Worm (Caenorhabditis elegans) whole organism, mixed stage, embryonic: ENCODE measurements around the gene K07C11.10.

Source experiments
- M03D4.4 ChIP-seq: sonication (generic microtip); optimal IDR thresholded peaks from 2 replicates; lab custom pipeline; 2017; ENCODE audit warnings: mild to moderate bottlenecking, missing genetic modification characterization, missing compliant biosample characterization
- bed-3 ChIP-seq: fragments of 200-800 bp; sonication (Bioruptor generic); optimal IDR thresholded peaks from 3 replicates; lab custom pipeline; 2018; ENCODE audit warnings: mild to moderate bottlenecking, missing genetic modification characterization, moderate library complexity, missing compliant biosample characterization
- blmp-1 ChIP-seq: fragments of 150-350 bp; optimal IDR thresholded peaks from 2 replicates; lab custom pipeline; 2014; ENCODE audit warnings: missing biosample characterization, missing genetic modification characterization
- ceh-43 ChIP-seq: fragments of 200-800 bp; sonication (Bioruptor generic); optimal IDR thresholded peaks from 2 replicates; lab custom pipeline; 2018; ENCODE audit warnings: mild to moderate bottlenecking, missing genetic modification characterization, moderate library complexity, missing compliant biosample characterization
- ceh-83 ChIP-seq: fragments of 200-800 bp; sonication (Bioruptor generic); optimal IDR thresholded peaks from 2 replicates; lab custom pipeline; 2018; ENCODE audit warnings: mild to moderate bottlenecking, missing genetic modification characterization, missing compliant biosample characterization
- ces-1 ChIP-seq: fragments of 150-350 bp; optimal IDR thresholded peaks from 2 replicates; lab custom pipeline; 2014; ENCODE audit warnings: missing biosample characterization, missing genetic modification reagents, missing genetic modification characterization
- drap-1 ChIP-seq: fragments of 200-800 bp; sonication (Bioruptor generic); optimal IDR thresholded peaks from 3 replicates; lab custom pipeline; 2018; ENCODE audit warnings: mild to moderate bottlenecking, missing genetic modification characterization, missing compliant biosample characterization
- elt-1 ChIP-seq: sonication (generic microtip); optimal IDR thresholded peaks from 2 replicates; lab custom pipeline; 2017; ENCODE audit warnings: missing genetic modification characterization, mild to moderate bottlenecking, missing compliant biosample characterization, antibody characterized with exemption, moderate library complexity, borderline replicate concordance; ENCODE audit not compliant: insufficient read depth
- elt-3 ChIP-seq: fragments of 150-350 bp; optimal IDR thresholded peaks from 2 replicates; lab custom pipeline; 2014; ENCODE audit warnings: missing biosample characterization, missing genetic modification characterization
- flh-1 ChIP-seq: fragments of 200-800 bp; sonication (Bioruptor generic); optimal IDR thresholded peaks from 2 replicates; lab custom pipeline; 2018; ENCODE audit warnings: mild to moderate bottlenecking, missing genetic modification characterization, moderate library complexity, missing compliant biosample characterization
- hlh-1 ChIP-seq: fragments of 150-350 bp; optimal IDR thresholded peaks from 2 replicates; lab custom pipeline; 2014; ENCODE audit warnings: missing biosample characterization, missing genetic modification reagents, missing genetic modification characterization
- lin-13 ChIP-seq: fragments of 150-350 bp; optimal IDR thresholded peaks from 2 replicates; lab custom pipeline; 2014; ENCODE audit warnings: missing biosample characterization, missing genetic modification characterization
- lin-32 ChIP-seq: fragments of 200-800 bp; sonication (Bioruptor generic); optimal IDR thresholded peaks from 2 replicates; lab custom pipeline; 2018; ENCODE audit warnings: mild to moderate bottlenecking, missing genetic modification characterization, missing compliant biosample characterization
- mab-5 ChIP-seq: fragments of 150-350 bp; optimal IDR thresholded peaks from 2 replicates; lab custom pipeline; 2014; ENCODE audit warnings: missing biosample characterization, missing genetic modification characterization
- mep-1 ChIP-seq: fragments of 150-350 bp; optimal IDR thresholded peaks from 2 replicates; lab custom pipeline; 2017; ENCODE audit warnings: missing biosample characterization, missing genetic modification reagents, missing genetic modification characterization, inconsistent platforms
- mls-2 ChIP-seq: sonication (generic microtip); optimal IDR thresholded peaks from 2 replicates; lab custom pipeline; 2016; ENCODE audit warnings: mild to moderate bottlenecking, missing genetic modification characterization, moderate library complexity, missing compliant biosample characterization
- nhr-12 ChIP-seq: fragments of 150-350 bp; optimal IDR thresholded peaks from 2 replicates; lab custom pipeline; 2014; ENCODE audit warnings: missing biosample characterization, missing genetic modification characterization
- nhr-2 ChIP-seq: fragments of 150-350 bp; optimal IDR thresholded peaks from 2 replicates; lab custom pipeline; 2014; ENCODE audit warnings: missing biosample characterization, missing genetic modification characterization
- nhr-237 ChIP-seq: fragments of 150-350 bp; optimal IDR thresholded peaks from 2 replicates; lab custom pipeline; 2014; ENCODE audit warnings: missing biosample characterization, missing genetic modification characterization
- nhr-28 ChIP-seq: fragments of 150-350 bp; optimal IDR thresholded peaks from 2 replicates; lab custom pipeline; 2014; ENCODE audit warnings: missing biosample characterization, missing genetic modification characterization
- nhr-76 ChIP-seq: sonication (generic microtip); optimal IDR thresholded peaks from 2 replicates; lab custom pipeline; 2017; ENCODE audit warnings: missing biosample characterization, missing genetic modification characterization
- sem-2 ChIP-seq: fragments of 200-800 bp; sonication (Bioruptor generic); optimal IDR thresholded peaks from 2 replicates; lab custom pipeline; 2018; ENCODE audit warnings: mild to moderate bottlenecking, missing genetic modification characterization, missing compliant biosample characterization
- snpc-4 ChIP-seq: fragments of 150-350 bp; optimal IDR thresholded peaks from 2 replicates; lab custom pipeline; 2014; ENCODE audit warnings: missing biosample characterization, missing genetic modification characterization
- sptf-1 ChIP-seq: sonication (generic microtip); optimal IDR thresholded peaks from 2 replicates; lab custom pipeline; 2017; ENCODE audit warnings: mild to moderate bottlenecking, missing genetic modification characterization, moderate library complexity, missing compliant biosample characterization
- tbx-8 ChIP-seq: fragments of 200-800 bp; sonication (Bioruptor generic); optimal IDR thresholded peaks from 2 replicates; lab custom pipeline; 2018; ENCODE audit warnings: mild to moderate bottlenecking, missing genetic modification characterization, moderate library complexity, missing compliant biosample characterization
- unc-120 ChIP-seq: sonication (generic microtip); optimal IDR thresholded peaks from 2 replicates; lab custom pipeline; 2017; ENCODE audit warnings: missing genetic modification characterization, missing compliant biosample characterization; ENCODE audit not compliant: poor library complexity, severe bottlenecking
- unc-39 ChIP-seq: fragments of 150-350 bp; optimal IDR thresholded peaks from 2 replicates; lab custom pipeline; 2014; ENCODE audit warnings: missing biosample characterization, missing genetic modification characterization
- unc-62 ChIP-seq: fragments of 150-350 bp; optimal IDR thresholded peaks from 2 replicates; lab custom pipeline; 2014; ENCODE audit warnings: missing biosample characterization, missing genetic modification reagents, missing genetic modification characterization
- zip-8 ChIP-seq: fragments of 150-350 bp; optimal IDR thresholded peaks from 2 replicates; lab custom pipeline; 2014; ENCODE audit warnings: missing biosample characterization, missing genetic modification characterization
- ztf-11 ChIP-seq: fragments of 150-350 bp; optimal IDR thresholded peaks from 2 replicates; lab custom pipeline; 2014; ENCODE audit warnings: missing biosample characterization, missing genetic modification characterization

K07C11.10 gene

ce11 chrV:8245457-8245856 lies 18.7 kb upstream of the K07C11.10 start, which contains the start of gene C16D9.5:
TSS of gene C16D9.5 (minus strand) at chrV:8245557.
- no peak for TF ChIP-seq nhr-2 (tag; lab: Kevin White, UChicago)
- TF ChIP-seq lin-32 (GFP tag; lab: Kevin White, UChicago) = no peak
- no peak for TF ChIP-seq nhr-237 (tag; lab: Kevin White, UChicago)
- TF ChIP-seq unc-120 (tag; lab: Kevin White, UChicago) = no peak
- no peak for TF ChIP-seq flh-1
- TF ChIP-seq mls-2 (tag; lab: Kevin White, UChicago) = no peak
- TF ChIP-seq drap-1 (GFP tag; lab: Kevin White, UChicago) = no peak
- TF ChIP-seq bed-3 = no peak
- TF ChIP-seq snpc-4 (tag; lab: Kevin White, UChicago) = no peak
- TF ChIP-seq elt-1 (tag; lab: Kevin White, UChicago) = no peak
- TF ChIP-seq blmp-1 (tag; lab: Kevin White, UChicago) = no peak
- no peak for TF ChIP-seq tbx-8 (GFP tag; lab: Kevin White, UChicago)
- TF ChIP-seq mab-5 = no peak
- TF ChIP-seq mep-1 (tag; lab: Kevin White, UChicago) = no peak
- TF ChIP-seq zip-8 = no peak
- TF ChIP-seq nhr-12 (tag; lab: Kevin White, UChicago) = no peak
- no peak for TF ChIP-seq nhr-28 (tag; lab: Kevin White, UChicago)
- no peak for TF ChIP-seq ces-1 (GFP tag; lab: Kevin White, UChicago)
- no peak for TF ChIP-seq lin-13
- no peak for TF ChIP-seq nhr-76 (tag; lab: Kevin White, UChicago)

ce11 chrV:8243201-8243600 lies 16.5 kb upstream of the K07C11.10 start:
- TF ChIP-seq snpc-4 (tag; lab: Kevin White, UChicago) (no peak), ces-1 (GFP tag; lab: Kevin White, UChicago) (no peak), flh-1 (no peak), blmp-1 (tag; lab: Kevin White, UChicago) (no peak), ceh-43 (GFP tag; lab: Kevin White, UChicago) (no peak), nhr-12 (tag; lab: Kevin White, UChicago) (no peak)
- TF ChIP-seq, all 35 proteins: peak for 0

- TF ChIP-seq mep-1 (tag; lab: Kevin White, UChicago) (no peak), bed-3 (no peak), lin-13 (no peak), ceh-83 (GFP tag; lab: Kevin White, UChicago) (no peak), M03D4.4 (tag; lab: Kevin White, UChicago) (no peak), sem-2 (GFP tag; lab: Kevin White, UChicago) (no peak), elt-3 (no peak), zip-8 (no peak), nhr-76 (tag; lab: Kevin White, UChicago) (no peak), unc-39 (no peak)
Observed at ce11 chrV:8242798-8243197, 16.1 kb upstream of the K07C11.10 start, which contains the start of gene C16D9.4. TSS of gene C16D9.4 (minus strand) at chrV:8242898.

ce11 chrV:8239928-8240327 lies 13.2 kb upstream of the K07C11.10 start, which contains the start of gene C16D9.3:
TSS of gene C16D9.3 (minus strand) at chrV:8240028.
- TF ChIP-seq sem-2 (GFP tag; lab: Kevin White, UChicago) (no peak), sptf-1 (tag; lab: Kevin White, UChicago) (no peak)
- TF ChIP-seq, all 35 proteins: peak for 0

ce11 chrV:8238290-8238689 lies 11.6 kb upstream of the K07C11.10 start, which contains the start of gene rol-3:
TSS of gene rol-3 (minus strand) at chrV:8238409.
- no peak for TF ChIP-seq hlh-1 (tag; lab: Kevin White, UChicago)
- no peak for TF ChIP-seq ceh-83 (GFP tag; lab: Kevin White, UChicago)
- no peak for TF ChIP-seq lin-32 (GFP tag; lab: Kevin White, UChicago)
- TF ChIP-seq bed-3 = no peak
- no peak for TF ChIP-seq blmp-1 (tag; lab: Kevin White, UChicago)
- no peak for TF ChIP-seq flh-1
- no peak for TF ChIP-seq unc-120 (tag; lab: Kevin White, UChicago)
- no peak for TF ChIP-seq zip-8
- TF ChIP-seq ztf-11 (tag; lab: Kevin White, UChicago) = no peak
- TF ChIP-seq elt-3 = no peak
- no peak for TF ChIP-seq nhr-237 (tag; lab: Kevin White, UChicago)
- no peak for TF ChIP-seq ces-1 (GFP tag; lab: Kevin White, UChicago)
- no peak for TF ChIP-seq mep-1 (tag; lab: Kevin White, UChicago)
- no peak for TF ChIP-seq unc-62 (GFP tag; lab: Kevin White, UChicago)
- no peak for TF ChIP-seq mls-2 (tag; lab: Kevin White, UChicago)
